Worm (Caenorhabditis elegans): ENCODE results near the gene mrps-21.

ce11 chrIV:4660151-4661041, 1.1 kb upstream of the mrps-21 start, which contains the start of the genes F29B9.11 and jmjd-1.2:
- TF ChIP-seq dao-5 (tag; optimal IDR thresholded peaks at IDR 0.05), result no peak
- peak; percentile 93 for TF ChIP-seq W03F9.2 (tag; optimal IDR thresholded peaks at IDR 0.05)
